Worm (Caenorhabditis elegans) whole organism, L1 larva: Measurements from ENCODE around the gene ZK218.5.

Experiments
- C16A3.4 ChIP-seq: fragments of 150-350 bp; optimal IDR thresholded peaks from 2 replicates; lab custom pipeline; 2014; ENCODE audit warnings: missing biosample characterization, missing genetic modification characterization
- C34B4.2 ChIP-seq: sonication (generic microtip); optimal IDR thresholded peaks from 2 replicates; lab custom pipeline; 2017; ENCODE audit warnings: mild to moderate bottlenecking, missing genetic modification characterization, missing compliant biosample characterization
- F16B12.6 ChIP-seq: fragments of 150-350 bp; optimal IDR thresholded peaks from 2 replicates; lab custom pipeline; 2014; ENCODE audit warnings: missing biosample characterization, missing genetic modification characterization
- Y116A8C.19 ChIP-seq: sonication (generic microtip); optimal IDR thresholded peaks from 2 replicates; lab custom pipeline; 2016; ENCODE audit warnings: missing compliant biosample characterization, missing genetic modification characterization, borderline replicate concordance
- alr-1 ChIP-seq: fragments of 200-800 bp; sonication (Bioruptor generic); optimal IDR thresholded peaks from 2 replicates; lab custom pipeline; 2018; ENCODE audit warnings: borderline replicate concordance, mild to moderate bottlenecking, missing genetic modification characterization, missing compliant biosample characterization
- ama-1 ChIP-seq: fragments of 150-350 bp; optimal IDR thresholded peaks from 2 replicates; lab custom pipeline; 2014
- blmp-1 ChIP-seq: fragments of 150-350 bp; optimal IDR thresholded peaks from 2 replicates; lab custom pipeline; 2014; ENCODE audit warnings: missing biosample characterization, missing genetic modification characterization
- ceh-63 ChIP-seq: fragments of 200-800 bp; sonication (Bioruptor generic); optimal IDR thresholded peaks from 2 replicates; lab custom pipeline; 2018; ENCODE audit warnings: mild to moderate bottlenecking, missing genetic modification characterization, missing compliant biosample characterization
- ceh-8 ChIP-seq: fragments of 200-800 bp; sonication (Bioruptor generic); optimal IDR thresholded peaks from 2 replicates; lab custom pipeline; 2018; ENCODE audit warnings: mild to moderate bottlenecking, missing genetic modification characterization, moderate library complexity, missing compliant biosample characterization
- ceh-88 ChIP-seq: fragments of 200-800 bp; sonication (Bioruptor generic); IDR thresholded peaks from 2 replicates; pipeline ENCODE4 v1.3.6; 2022; ENCODE audit warnings: missing genetic modification characterization, missing compliant biosample characterization
- dpl-1 ChIP-seq, 3 experiments: fragments of 150-350 bp in 2 of 3; sonication (generic microtip) in 1 of 3; optimal IDR thresholded peaks; 2 replicates each; lab custom pipeline; 2014 to 2017; ENCODE audit warnings: missing biosample characterization in 3 of 3, missing genetic modification characterization in 3 of 3, missing genetic modification reagents in 3 of 3
- efl-1 ChIP-seq, 4 experiments: fragments of 150-350 bp; optimal IDR thresholded peaks in 3 of 4; peaks in 1 of 4; 1 replicate in 1 of 4; 2 replicates in 3 of 4; lab custom pipeline; 2014; ENCODE audit warnings: missing biosample characterization in 2 of 4, missing genetic modification characterization in 2 of 4, missing genetic modification reagents in 2 of 4
- ets-5 ChIP-seq: fragments of 200-800 bp; sonication (Bioruptor generic); IDR thresholded peaks from 2 replicates; pipeline ENCODE4 v1.3.6; 2022; ENCODE audit warnings: missing genetic modification characterization, missing compliant biosample characterization
- fkh-8 ChIP-seq: sonication (generic microtip); optimal IDR thresholded peaks from 2 replicates; lab custom pipeline; 2016; ENCODE audit warnings: mild to moderate bottlenecking, missing genetic modification characterization, missing compliant biosample characterization
- fos-1 ChIP-seq: fragments of 150-350 bp; optimal IDR thresholded peaks from 2 replicates; lab custom pipeline; 2014; ENCODE audit warnings: missing biosample characterization, missing genetic modification characterization
- hlh-17 ChIP-seq: fragments of 200-800 bp; sonication (Bioruptor generic); optimal IDR thresholded peaks from 2 replicates; lab custom pipeline; 2018; ENCODE audit warnings: missing genetic modification characterization, mild to moderate bottlenecking, missing compliant biosample characterization, moderate library complexity, borderline replicate concordance
- irx-1 ChIP-seq: sonication (generic microtip); optimal IDR thresholded peaks from 2 replicates; lab custom pipeline; 2016; ENCODE audit warnings: missing genetic modification characterization, missing compliant biosample characterization
- jun-1 ChIP-seq: fragments of 150-350 bp; optimal IDR thresholded peaks from 2 replicates; lab custom pipeline; 2014; ENCODE audit warnings: missing biosample characterization, missing genetic modification reagents, missing genetic modification characterization
- lin-14 ChIP-seq: fragments of 200-800 bp; sonication (Bioruptor generic); optimal IDR thresholded peaks from 2 replicates; lab custom pipeline; 2018; ENCODE audit warnings: mild to moderate bottlenecking, missing genetic modification characterization, moderate library complexity, missing compliant biosample characterization
- lin-39 ChIP-seq: fragments of 150-350 bp; optimal IDR thresholded peaks from 2 replicates; lab custom pipeline; 2014; ENCODE audit warnings: missing biosample characterization, missing genetic modification reagents, missing genetic modification characterization
- mab-9 ChIP-seq: fragments of 200-800 bp; sonication (Bioruptor generic); IDR thresholded peaks from 2 replicates; pipeline ENCODE4 v1.3.6; 2022; ENCODE audit warnings: missing genetic modification reagents, missing genetic modification characterization, missing compliant biosample characterization
- nhr-237 ChIP-seq: fragments of 150-350 bp; optimal IDR thresholded peaks from 2 replicates; lab custom pipeline; 2014; ENCODE audit warnings: missing biosample characterization, missing genetic modification characterization
- nhr-71 ChIP-seq: sonication (generic microtip); optimal IDR thresholded peaks from 2 replicates; lab custom pipeline; 2016; ENCODE audit warnings: mild to moderate bottlenecking, missing genetic modification characterization, moderate library complexity, missing compliant biosample characterization
- nhr-76 ChIP-seq: sonication (generic microtip); optimal IDR thresholded peaks from 2 replicates; lab custom pipeline; 2017; ENCODE audit warnings: missing biosample characterization, missing genetic modification characterization
- nhr-77 ChIP-seq: fragments of 150-350 bp; optimal IDR thresholded peaks from 2 replicates; lab custom pipeline; 2014; ENCODE audit warnings: missing biosample characterization, missing genetic modification characterization
- nhr-84 ChIP-seq: sonication (generic microtip); optimal IDR thresholded peaks from 2 replicates; lab custom pipeline; 2017; ENCODE audit warnings: missing biosample characterization, missing genetic modification characterization
- nhr-85 ChIP-seq: sonication (generic microtip); peaks from one replicate; lab custom pipeline; 2016; ENCODE audit warnings: missing genetic modification characterization, inconsistent platforms, missing compliant biosample characterization
- nhr-90 ChIP-seq: sonication (generic microtip); optimal IDR thresholded peaks from 2 replicates; lab custom pipeline; 2016; ENCODE audit warnings: mild to moderate bottlenecking, missing genetic modification characterization, missing compliant biosample characterization; ENCODE audit not compliant: poor library complexity
- pax-3 ChIP-seq: fragments of 200-800 bp; sonication (Bioruptor generic); optimal IDR thresholded peaks from 2 replicates; lab custom pipeline; 2018; ENCODE audit warnings: mild to moderate bottlenecking, missing genetic modification characterization, moderate library complexity, missing compliant biosample characterization
- skn-1 ChIP-seq: fragments of 150-350 bp; optimal IDR thresholded peaks from 2 replicates; lab custom pipeline; 2014; ENCODE audit warnings: missing biosample characterization, missing genetic modification characterization
- snu-23 ChIP-seq: sonication (generic microtip); optimal IDR thresholded peaks from 2 replicates; lab custom pipeline; 2016; ENCODE audit warnings: missing genetic modification characterization, missing compliant biosample characterization
- sup-37 ChIP-seq: fragments of 200-800 bp; sonication (Bioruptor generic); optimal IDR thresholded peaks from 2 replicates; lab custom pipeline; 2018; ENCODE audit warnings: mild to moderate bottlenecking, missing genetic modification characterization, missing compliant biosample characterization
- swsn-7 ChIP-seq: sonication (generic microtip); optimal IDR thresholded peaks from 2 replicates; lab custom pipeline; 2016; ENCODE audit warnings: missing genetic modification characterization, missing compliant biosample characterization
- tlp-1 ChIP-seq: fragments of 150-350 bp; optimal IDR thresholded peaks from 2 replicates; lab custom pipeline; 2014; ENCODE audit warnings: missing biosample characterization, missing genetic modification characterization
- unc-86 ChIP-seq: sonication (generic microtip); optimal IDR thresholded peaks from 2 replicates; lab custom pipeline; 2016; ENCODE audit warnings: missing genetic modification characterization, missing compliant biosample characterization
- unc-98 ChIP-seq: fragments of 200-800 bp; sonication (Bioruptor generic); IDR thresholded peaks from 2 replicates; pipeline ENCODE4 v1.3.6; 2022; ENCODE audit warnings: missing genetic modification characterization, missing compliant biosample characterization
- ztf-11 ChIP-seq, 2 experiments: sonication (generic microtip); optimal IDR thresholded peaks; 2 replicates each; lab custom pipeline; 2016 to 2017; ENCODE audit warnings: missing genetic modification characterization in 2 of 2, missing biosample characterization in 1 of 2, missing compliant biosample characterization in 1 of 2

Gene ZK218.5

ce11 chrV:17100829-17101228, at the start of gene ZK218.5:
Gene ZK218.5 (plus strand): TSS chrV:17101129.
- no peak for TF ChIP-seq snu-23 (GFP tag; lab: Kevin White, UChicago)
- no peak for TF ChIP-seq ztf-11 (tag; optimal IDR thresholded peaks at IDR 0.05; lab: Kevin White, UChicago)
- no peak for TF ChIP-seq hlh-17 (GFP tag; lab: Kevin White, UChicago)
- TF ChIP-seq ceh-88 (GFP tag; lab: Robert Waterston, UW) = no peak
- TF ChIP-seq unc-86 (tag; lab: Kevin White, UChicago) = no peak
- TF ChIP-seq ceh-8 = no peak
- TF ChIP-seq pax-3 (tag; lab: Kevin White, UChicago) = no peak
- TF ChIP-seq nhr-237 (tag; lab: Kevin White, UChicago) = no peak
- TF ChIP-seq nhr-84 (tag; lab: Kevin White, UChicago) = no peak
- no peak for TF ChIP-seq lin-14 (GFP tag; lab: Kevin White, UChicago)
- TF ChIP-seq lin-39 = no peak
- no peak for TF ChIP-seq alr-1 (tag; lab: Kevin White, UChicago)

ce11 chrV:17059987-17060386, 40.9 kb upstream of the ZK218.5 start, which contains the start of gene sri-66:
Gene sri-66 (plus strand): TSS chrV:17060287.
- TF ChIP-seq lin-14 (GFP tag; lab: Kevin White, UChicago) (no peak), C34B4.2 (tag; lab: Kevin White, UChicago) (no peak), Y116A8C.19 (no peak), nhr-77 (no peak), fos-1 (tag; lab: Kevin White, UChicago) (no peak), unc-98 (GFP tag; lab: Robert Waterston, UW) (no peak), fkh-8 (no peak), tlp-1 (tag; lab: Kevin White, UChicago) (no peak), nhr-71 (tag; lab: Kevin White, UChicago) (no peak), ama-1 (lab: Kevin White, UChicago) (no peak), jun-1 (no peak), swsn-7 (tag; lab: Kevin White, UChicago) (no peak), irx-1 (tag; lab: Kevin White, UChicago) (no peak), C16A3.4 (tag; lab: Kevin White, UChicago) (no peak), lin-39 (no peak), ceh-63 (GFP tag; lab: Kevin White, UChicago) (no peak), sup-37 (GFP tag; lab: Kevin White, UChicago) (no peak), blmp-1 (tag; lab: Kevin White, UChicago) (no peak)

DNA sequence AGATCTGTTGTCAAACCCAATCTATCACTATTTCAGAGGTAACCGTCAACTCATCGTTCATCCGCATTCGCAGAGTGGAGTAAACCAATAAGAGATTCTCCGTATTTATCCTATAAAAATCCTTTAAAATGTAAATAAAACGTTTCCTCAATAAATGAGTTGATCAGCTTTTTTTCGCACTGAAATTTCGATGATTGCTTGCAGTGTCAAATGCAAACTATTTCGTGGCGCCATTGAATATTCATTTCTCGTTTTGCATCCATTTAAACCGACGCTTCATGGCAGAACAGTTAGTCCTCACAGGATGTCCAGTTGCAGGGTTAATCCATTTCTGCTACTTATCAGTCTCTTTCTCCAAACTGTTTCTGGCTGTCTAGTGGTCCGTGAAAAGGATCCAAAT, 39.3 kb upstream of the ZK218.5 start, which contains the start of gene F28B1.9:
TSS of gene F28B1.9 (plus strand) at position 301 of the 400 bp plus-strand sequence.
- TF ChIP-seq nhr-76 (no peak), dpl-1 (GFP tag; optimal IDR thresholded peaks at IDR 0.05; lab: Kevin White, UChicago) (no peak), efl-1 (optimal IDR thresholded peaks at IDR 0.05; lab: Kevin White, UChicago) (no peak), efl-1 (GFP tag; optimal IDR thresholded peaks at IDR 0.05 in 1 of 2; lab: Kevin White, UChicago) (no peak), nhr-90 (tag; lab: Kevin White, UChicago) (no peak), lin-39 (no peak), nhr-85 (no peak), F16B12.6 (no peak), pax-3 (tag; lab: Kevin White, UChicago) (no peak), unc-86 (tag; lab: Kevin White, UChicago) (no peak), skn-1 (tag; lab: Kevin White, UChicago) (no peak)

DNA sequence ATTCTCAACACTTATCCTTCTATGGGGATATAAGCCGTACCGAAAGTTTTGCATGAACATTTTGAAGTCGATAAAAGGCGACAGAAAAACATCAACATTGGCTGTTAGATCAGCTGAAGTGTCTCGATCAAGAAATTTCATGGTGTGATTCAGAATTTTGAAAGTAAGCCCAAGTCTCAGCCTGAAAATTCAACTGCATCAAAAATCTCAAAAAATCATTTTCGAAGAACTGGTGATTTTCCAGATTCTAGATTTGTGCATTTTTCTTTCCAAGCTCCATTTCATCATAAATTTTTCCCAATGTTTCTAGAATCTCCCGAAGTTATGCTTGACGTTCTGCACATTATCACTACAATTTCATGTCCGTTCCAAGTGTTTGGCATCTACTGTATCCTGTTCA, 36.3 kb upstream of the ZK218.5 start, which contains the start of gene srh-255:
TSS of gene srh-255 (plus strand) at position 301 of the 400 bp plus-strand sequence.
- TF ChIP-seq tlp-1 (tag; lab: Kevin White, UChicago) (no peak), ceh-63 (GFP tag; lab: Kevin White, UChicago) (no peak), lin-14 (GFP tag; lab: Kevin White, UChicago) (no peak), ceh-88 (GFP tag; lab: Robert Waterston, UW) (no peak), ceh-8 (no peak), ets-5 (no peak), fos-1 (tag; lab: Kevin White, UChicago) (no peak), dpl-1 (GFP tag; optimal IDR thresholded peaks at IDR 0.05; lab: Kevin White, UChicago) (no peak), nhr-85 (no peak), unc-98 (GFP tag; lab: Robert Waterston, UW) (no peak), ztf-11 (tag; optimal IDR thresholded peaks at IDR 0.05; lab: Kevin White, UChicago) (no peak), mab-9 (GFP tag; lab: Robert Waterston, UW) (no peak)
